Worm (Caenorhabditis elegans): Measurements from ENCODE around the gene spds-1.

ce11 chrII:12824463-12824862 is 17.8 kb downstream of the spds-1 start:
- TF ChIP-seq flt-1 (GFP tag; IDR thresholded peaks at IDR 0.05) (no peak), T22C8.4 (GFP tag; IDR thresholded peaks at IDR 0.05) (no peak), ref-1 (GFP tag; conservative IDR thresholded peaks at IDR 0.05) (no peak), ztf-29 (GFP tag; IDR thresholded peaks at IDR 0.05) (peak; percentile 42; the same call in 1 of the 2 replicates), klf-2 (GFP tag; conservative IDR thresholded peaks at IDR 0.05) (no peak), med-1 (GFP tag; optimal IDR thresholded peaks at IDR 0.05; ENCODE audit: insufficient read depth) (no peak), cog-1 (tag; optimal IDR thresholded peaks at IDR 0.05) (no peak)
